Worm (Caenorhabditis elegans) whole organism, young adult: ENCODE data around the gene Y7A5A.2.

Source experiments
- B0336.3 ChIP-seq: fragments of 200-800 bp; sonication (Bioruptor generic); IDR thresholded peaks from 2 replicates; pipeline ENCODE4 v1.3.6; 2022; ENCODE audit warnings: missing genetic modification characterization, missing compliant biosample characterization
- C17E4.6 ChIP-seq: fragments of 200-800 bp; sonication (Bioruptor generic); IDR thresholded peaks from 2 replicates; pipeline ENCODE4 v1.3.6; 2022; ENCODE audit warnings: missing genetic modification reagents, missing genetic modification characterization, missing compliant biosample characterization
- D2030.7 ChIP-seq: fragments of 200-800 bp; sonication (Bioruptor generic); IDR thresholded peaks from 2 replicates; pipeline ENCODE4 v1.3.6; 2022; ENCODE audit warnings: missing genetic modification reagents, missing genetic modification characterization, missing compliant biosample characterization
- F49E8.2 ChIP-seq: sonication (generic microtip); optimal IDR thresholded peaks from 3 replicates; lab custom pipeline; 2017; ENCODE audit warnings: missing genetic modification characterization, mild to moderate bottlenecking, missing compliant biosample characterization, antibody characterized with exemption, moderate library complexity; ENCODE audit not compliant: insufficient read depth
- K11D2.4 ChIP-seq: fragments of 200-800 bp; sonication (Bioruptor generic); IDR thresholded peaks from 2 replicates; pipeline ENCODE4 v1.3.6; 2022; ENCODE audit warnings: missing genetic modification reagents, missing genetic modification characterization, missing compliant biosample characterization
- K12H6.12 ChIP-seq: fragments of 200-800 bp; sonication (Bioruptor generic); optimal IDR thresholded peaks from 2 replicates; lab custom pipeline; 2018; ENCODE audit warnings: mild to moderate bottlenecking, missing genetic modification characterization, missing compliant biosample characterization
- Y53F4B.3 ChIP-seq: fragments of 200-800 bp; sonication (Bioruptor generic); IDR thresholded peaks from 2 replicates; pipeline ENCODE4 v1.3.6; 2022; ENCODE audit warnings: missing genetic modification reagents, missing genetic modification characterization, missing compliant biosample characterization
- ZK185.1 ChIP-seq: sonication (generic microtip); optimal IDR thresholded peaks from 2 replicates; lab custom pipeline; 2016; ENCODE audit warnings: mild to moderate bottlenecking, missing genetic modification characterization, missing compliant biosample characterization; ENCODE audit not compliant: poor library complexity, severe bottlenecking
- attf-6 ChIP-seq: fragments of 200-800 bp; sonication (Bioruptor generic); IDR thresholded peaks from 2 replicates; pipeline ENCODE4 v1.3.6; 2022; ENCODE audit warnings: missing genetic modification reagents, missing genetic modification characterization, missing compliant biosample characterization
- bed-2 ChIP-seq: fragments of 200-800 bp; sonication (Bioruptor generic); IDR thresholded peaks from 2 replicates; pipeline ENCODE4 v1.3.6; 2022; ENCODE audit warnings: missing genetic modification reagents, missing genetic modification characterization, missing compliant biosample characterization
- ccch-3 ChIP-seq: fragments of 200-800 bp; sonication (Bioruptor generic); optimal IDR thresholded peaks from 2 replicates; lab custom pipeline; 2018; ENCODE audit warnings: mild to moderate bottlenecking, missing genetic modification characterization, missing compliant biosample characterization
- cebp-1 ChIP-seq, 2 experiments: fragments of 200-800 bp in 1 of 2; sonication (Bioruptor generic) in 1 of 2; sonication (generic microtip) in 1 of 2; IDR thresholded peaks in 1 of 2; optimal IDR thresholded peaks in 1 of 2; 2 replicates each; pipeline versions ENCODE4 v1.3.6 to Lab custom; 2017 to 2022; ENCODE audit warnings: missing compliant biosample characterization in 2 of 2, missing genetic modification characterization in 2 of 2, mild to moderate bottlenecking in 1 of 2, missing genetic modification reagents in 1 of 2, moderate library complexity in 1 of 2
- ceh-27 ChIP-seq: fragments of 200-800 bp; sonication (Bioruptor generic); optimal IDR thresholded peaks from 2 replicates; lab custom pipeline; 2018; ENCODE audit warnings: mild to moderate bottlenecking, missing genetic modification characterization, moderate library complexity, missing compliant biosample characterization
- ceh-79 ChIP-seq: sonication (generic microtip); optimal IDR thresholded peaks from 2 replicates; lab custom pipeline; 2017; ENCODE audit warnings: mild to moderate bottlenecking, missing genetic modification characterization, missing compliant biosample characterization
- die-1 ChIP-seq: sonication (generic microtip); optimal IDR thresholded peaks from 2 replicates; lab custom pipeline; 2016; ENCODE audit warnings: missing genotype, mild to moderate bottlenecking, missing genetic modification characterization, missing compliant biosample characterization
- dox-1 ChIP-seq: fragments of 200-800 bp; sonication (Bioruptor generic); IDR thresholded peaks from 2 replicates; pipeline ENCODE4 v1.3.6; 2022; ENCODE audit warnings: missing genetic modification reagents, missing genetic modification characterization, missing compliant biosample characterization
- dpff-1 ChIP-seq: sonication (generic microtip); optimal IDR thresholded peaks from 2 replicates; lab custom pipeline; 2017; ENCODE audit warnings: mild to moderate bottlenecking, missing genetic modification characterization, missing compliant biosample characterization
- dpl-1 ChIP-seq: fragments of 150-350 bp; optimal IDR thresholded peaks from 2 replicates; lab custom pipeline; 2014; ENCODE audit warnings: missing biosample characterization, missing genetic modification reagents, missing genetic modification characterization
- egl-44 ChIP-seq: fragments of 200-800 bp; sonication (Bioruptor generic); IDR thresholded peaks from 2 replicates; pipeline ENCODE4 v1.3.6; 2022; ENCODE audit warnings: missing genetic modification reagents, missing genetic modification characterization, missing compliant biosample characterization
- egrh-3 ChIP-seq: fragments of 200-800 bp; sonication (Bioruptor generic); IDR thresholded peaks from 2 replicates; pipeline ENCODE4 v1.3.6; 2022; ENCODE audit warnings: missing genetic modification reagents, missing genetic modification characterization, missing compliant biosample characterization
- fkh-3 ChIP-seq: sonication (generic microtip); optimal IDR thresholded peaks from 2 replicates; lab custom pipeline; 2016; ENCODE audit warnings: mild to moderate bottlenecking, missing genetic modification characterization, missing compliant biosample characterization
- hlh-12 ChIP-seq: sonication (generic microtip); optimal IDR thresholded peaks from 2 replicates; lab custom pipeline; 2016; ENCODE audit warnings: missing genetic modification characterization, missing compliant biosample characterization
- hlh-26 ChIP-seq: fragments of 200-800 bp; sonication (Bioruptor generic); conservative IDR thresholded peaks from 2 replicates; pipeline ENCODE4 v1.3.6; 2022; ENCODE audit warnings: missing genetic modification reagents, missing genetic modification characterization, missing compliant biosample characterization
- hmg-1.2 ChIP-seq: fragments of 200-800 bp; sonication (Bioruptor generic); IDR thresholded peaks from 2 replicates; pipeline ENCODE4 v1.3.6; 2022; ENCODE audit warnings: missing genetic modification reagents, missing genetic modification characterization, missing compliant biosample characterization
- let-607 ChIP-seq, 2 experiments: fragments of 200-800 bp in 1 of 2; sonication (Bioruptor generic) in 1 of 2; sonication (generic microtip) in 1 of 2; optimal IDR thresholded peaks; 2 replicates each; lab custom pipeline; 2016 to 2018; ENCODE audit warnings: mild to moderate bottlenecking in 2 of 2, missing compliant biosample characterization in 2 of 2, missing genetic modification characterization in 2 of 2, moderate library complexity in 2 of 2, missing genotype in 1 of 2
- lin-26 ChIP-seq: fragments of 200-800 bp; sonication (Bioruptor generic); IDR thresholded peaks from 2 replicates; pipeline ENCODE4 v1.3.6; 2022; ENCODE audit warnings: missing genetic modification reagents, missing genetic modification characterization, missing compliant biosample characterization
- nhr-80 ChIP-seq: sonication (generic microtip); optimal IDR thresholded peaks from 2 replicates; lab custom pipeline; 2016; ENCODE audit warnings: missing genetic modification characterization, missing compliant biosample characterization
- pha-4 ChIP-seq: fragments of 150-350 bp; sonication (generic microtip); optimal IDR thresholded peaks from 2 replicates; lab custom pipeline; 2014; ENCODE audit warnings: missing biosample characterization, missing genetic modification reagents, missing genetic modification characterization
- rpc-1 ChIP-seq, 2 experiments: fragments of 150-350 bp in 1 of 2; sonication (generic microtip) in 1 of 2; optimal IDR thresholded peaks; 2 replicates each; lab custom pipeline; 2014 to 2018; ENCODE audit warnings: missing biosample characterization in 1 of 2, missing genetic modification characterization in 1 of 2, missing genetic modification reagents in 1 of 2, missing genotype in 1 of 2
- sptf-2 ChIP-seq: fragments of 200-800 bp; sonication (Bioruptor generic); optimal IDR thresholded peaks from 2 replicates; lab custom pipeline; 2018; ENCODE audit warnings: mild to moderate bottlenecking, missing genetic modification characterization, missing compliant biosample characterization
- zfh-2 ChIP-seq: fragments of 200-800 bp; sonication (Bioruptor generic); conservative IDR thresholded peaks from 2 replicates; pipeline ENCODE4 v1.3.6; 2022; ENCODE audit warnings: missing genetic modification reagents, missing genetic modification characterization, missing compliant biosample characterization
- ztf-25 ChIP-seq: fragments of 200-800 bp; sonication (Bioruptor generic); IDR thresholded peaks from 2 replicates; pipeline ENCODE4 v1.3.6; 2022; ENCODE audit warnings: missing genetic modification reagents, missing genetic modification characterization, missing compliant biosample characterization
- ztf-6 ChIP-seq: fragments of 200-800 bp; sonication (Bioruptor generic); IDR thresholded peaks from 2 replicates; pipeline ENCODE4 v1.3.6; 2022; ENCODE audit warnings: missing genetic modification reagents, missing genetic modification characterization, missing compliant biosample characterization

Y7A5A.2 gene

DNA sequence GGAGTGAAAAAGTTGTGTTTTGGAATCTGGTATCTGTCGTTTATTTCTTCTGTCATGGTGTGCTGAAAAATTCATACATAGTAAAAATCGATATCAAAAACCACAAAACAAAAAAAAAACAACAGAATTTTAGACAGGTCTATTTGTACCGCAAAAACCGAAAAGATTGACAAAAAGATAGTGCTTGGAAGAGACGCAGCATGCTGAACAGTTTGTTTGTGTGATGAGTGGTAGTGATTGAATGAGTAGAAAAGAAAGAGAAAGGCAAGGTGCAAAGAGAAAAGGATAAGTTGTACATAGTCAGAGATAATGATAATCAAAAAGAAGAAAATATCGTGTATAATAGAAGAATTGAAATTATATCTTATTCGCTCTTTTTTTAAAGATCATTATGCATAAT is at the start of gene Y7A5A.2:
Gene Y7A5A.2, minus strand, starts transcription at position 62 of the 400 bp plus-strand sequence.
- no peak for TF ChIP-seq hlh-12 (tag; lab: Kevin White, UChicago)
- peak; percentile 19; the same call in 1 of the 2 replicates for TF ChIP-seq hmg-1.2 (GFP tag; lab: Robert Waterston, UW)

DNA sequence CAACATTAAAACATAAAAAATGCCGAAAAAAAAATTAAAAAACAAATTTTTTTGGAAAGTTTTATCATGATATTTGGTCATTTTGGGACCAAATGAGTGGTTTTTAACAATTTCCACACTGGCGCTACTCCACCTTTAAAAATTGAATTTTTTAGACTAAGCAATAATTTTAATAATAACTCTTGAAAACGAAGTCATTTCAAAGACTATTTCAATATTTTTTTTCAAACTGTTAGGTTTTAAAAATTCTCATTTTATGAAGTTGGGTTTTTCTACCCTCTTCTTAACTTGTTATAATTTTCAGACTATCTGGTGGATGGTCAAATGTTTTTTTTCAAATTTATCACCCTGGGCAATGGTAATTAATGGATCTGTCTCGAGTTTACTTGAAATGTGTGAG is 49.7 kb upstream of the Y7A5A.2 start, which contains the start of gene Y7A5A.8:
Gene Y7A5A.8, plus strand, starts transcription at position 301 of the 400 bp plus-strand sequence.
- TF ChIP-seq egrh-3 (no peak), sptf-2 (GFP tag; lab: Kevin White, UChicago) (no peak), egl-44 (GFP tag; lab: Robert Waterston, UW) (no peak), rpc-1 (optimal IDR thresholded peaks at IDR 0.05; lab: Kevin White, UChicago) (no peak), rpc-1 (tag; optimal IDR thresholded peaks at IDR 0.05; lab: Kevin White, UChicago) (no peak), C17E4.6 (GFP tag; lab: Robert Waterston, UW) (no peak), dox-1 (GFP tag; lab: Robert Waterston, UW) (no peak), F49E8.2 (tag; lab: Kevin White, UChicago) (no peak), lin-26 (GFP tag; lab: Robert Waterston, UW) (no peak), ztf-25 (GFP tag; lab: Robert Waterston, UW) (no peak), nhr-80 (tag; lab: Kevin White, UChicago) (no peak), let-607 (tag; optimal IDR thresholded peaks at IDR 0.05; lab: Kevin White, UChicago) (no peak), zfh-2 (GFP tag; lab: Robert Waterston, UW) (no peak), ccch-3 (GFP tag; lab: Kevin White, UChicago) (no peak), B0336.3 (GFP tag; lab: Robert Waterston, UW) (no peak), ceh-27 (GFP tag; lab: Kevin White, UChicago) (no peak), attf-6 (GFP tag; lab: Robert Waterston, UW) (no peak), bed-2 (GFP tag; lab: Robert Waterston, UW) (no peak), Y53F4B.3 (no peak), ceh-79 (tag; lab: Kevin White, UChicago) (no peak), die-1 (tag; lab: Kevin White, UChicago) (no peak)
- TF ChIP-seq, all 124 proteins: peak for 0

- TF ChIP-seq dpff-1 (tag; lab: Kevin White, UChicago) (no peak), ztf-6 (no peak), D2030.7 (no peak), ceh-79 (tag; lab: Kevin White, UChicago) (no peak), B0336.3 (GFP tag; lab: Robert Waterston, UW) (no peak), dpl-1 (GFP tag; lab: Kevin White, UChicago) (no peak), pha-4 (tag; lab: Kevin White, UChicago) (no peak), let-607 (tag; optimal IDR thresholded peaks at IDR 0.05; lab: Kevin White, UChicago) (no peak), K11D2.4 (GFP tag; lab: Robert Waterston, UW) (no peak), hlh-26 (GFP tag; lab: Robert Waterston, UW) (no peak), cebp-1 (GFP tag; IDR thresholded peaks at IDR 0.05; lab: Robert Waterston, UW) (no peak), cebp-1 (tag; optimal IDR thresholded peaks at IDR 0.05; lab: Kevin White, UChicago) (no peak), die-1 (tag; lab: Kevin White, UChicago) (no peak), ZK185.1 (tag; lab: Kevin White, UChicago) (no peak), K12H6.12 (tag; lab: Kevin White, UChicago) (no peak), fkh-3 (no peak)
Observed at ce11 chrX:15814548-15814947, 42.0 kb upstream of the Y7A5A.2 start.
